Worm (Caenorhabditis elegans): Measurements from ENCODE around the gene nlp-60.

- no peak for TF ChIP-seq ama-1 (optimal IDR thresholded peaks at IDR 0.05)
- no peak for TF ChIP-seq elt-2 (tag; optimal IDR thresholded peaks at IDR 0.05)
- TF ChIP-seq nhr-237 (tag; optimal IDR thresholded peaks at IDR 0.05), result no peak
- TF ChIP-seq ztf-4 (tag; optimal IDR thresholded peaks at IDR 0.05), result no peak
- no peak for TF ChIP-seq unc-39 (tag; optimal IDR thresholded peaks at IDR 0.05)
- no peak for TF ChIP-seq elt-1 (tag; optimal IDR thresholded peaks at IDR 0.05)
- no peak for TF ChIP-seq zag-1 (tag; optimal IDR thresholded peaks at IDR 0.05)
Measured at ce11 chrIV:8638761-8639160, 40.4 kb downstream of the nlp-60 start, which contains the start of gene F42A9.9.

Data from whole organism, L3 larva.